Worm (Caenorhabditis elegans) whole organism, mixed stage, embryonic: ENCODE results near the gene F56B6.6.

Source experiments
- lin-13 ChIP-seq: fragments of 150-350 bp; optimal IDR thresholded peaks from 2 replicates; lab custom pipeline; 2014; ENCODE audit warnings: missing biosample characterization, missing genetic modification characterization
- lsy-2 ChIP-seq: fragments of 150-350 bp; optimal IDR thresholded peaks from 2 replicates; lab custom pipeline; 2014; ENCODE audit warnings: missing biosample characterization, missing genetic modification characterization
- pha-4 ChIP-seq: fragments of 150-350 bp; optimal IDR thresholded peaks from 2 replicates; lab custom pipeline; 2018; ENCODE audit warnings: missing biosample characterization, missing genetic modification reagents, missing genetic modification characterization
- snpc-4 ChIP-seq: fragments of 150-350 bp; optimal IDR thresholded peaks from 2 replicates; lab custom pipeline; 2014; ENCODE audit warnings: missing biosample characterization, missing genetic modification characterization
- unc-39 ChIP-seq: fragments of 150-350 bp; optimal IDR thresholded peaks from 2 replicates; lab custom pipeline; 2014; ENCODE audit warnings: missing biosample characterization, missing genetic modification characterization

ce11 chrX:3538067-3538466 is 5.2 kb upstream of the F56B6.6 start:
- TF ChIP-seq snpc-4 (tag; lab: Kevin White, UChicago) (no peak), lsy-2 (no peak), lin-13 (tag; lab: Kevin White, UChicago) (no peak), pha-4 (tag; lab: Kevin White, UChicago) (no peak), unc-39 (tag; lab: Kevin White, UChicago) (no peak)
